Worm (Caenorhabditis elegans): ENCODE data around the gene upp-1.

DNA sequence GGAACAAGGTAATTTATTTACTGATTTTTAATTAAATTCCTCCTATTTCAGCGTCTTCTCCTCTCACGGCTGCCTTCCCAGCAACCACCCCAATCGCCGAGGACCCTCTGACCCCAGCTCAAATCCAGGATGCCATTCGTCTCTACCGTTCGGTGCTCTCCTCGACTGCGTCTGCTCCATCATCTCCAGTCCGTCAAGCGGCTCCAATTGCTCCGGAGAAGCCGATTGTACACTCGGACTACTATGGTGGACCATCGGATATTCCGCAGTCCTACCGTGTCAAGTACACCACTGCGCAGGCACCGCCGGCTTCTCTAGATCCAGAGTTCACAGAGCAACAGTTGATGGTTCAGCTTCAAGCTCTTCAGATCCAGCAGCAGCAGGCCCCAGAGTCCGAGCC is 5.9 kb upstream of the upp-1 start:
- TF ChIP-seq him-1 (tag; optimal IDR thresholded peaks at IDR 0.05) (no peak), W03F9.2 (tag; optimal IDR thresholded peaks at IDR 0.05) (no peak)

Data from whole organism, L4/young adult.